Fruit fly (Drosophila melanogaster) Kc167 (cell line): ENCODE results near the gene Epp.

Source experiments
- Sin3A ChIP-seq: fragments of >200 bp; optimal IDR thresholded peaks from 2 replicates; lab custom pipeline; 2018; ENCODE audit warnings: missing external identifiers
- h ChIP-seq: fragments of >200 bp; optimal IDR thresholded peaks from 3 replicates; lab custom pipeline; 2018; ENCODE audit warnings: missing external identifiers
- psq ChIP-seq: fragments of >200 bp; optimal IDR thresholded peaks from 2 replicates; lab custom pipeline; 2017; ENCODE audit warnings: missing external identifiers
- ttk ChIP-seq: sonication (Bioruptor generic); optimal IDR thresholded peaks from 2 replicates; lab custom pipeline; 2017; ENCODE audit warnings: missing external identifiers

dm6 chr3R:23955380-23955779 is 37.3 kb downstream of the Epp start:
- TF ChIP-seq psq (no peak), Sin3A (lab: Kevin White, UChicago) (no peak), ttk (lab: Kevin White, UChicago) (no peak), h (lab: Kevin White, UChicago) (no peak)
